Worm (Caenorhabditis elegans) whole organism, dauer: ENCODE data around the gene srg-67.
"Not testable (repeated sequence)": the region's sequence is repeated elsewhere in the genome, so short reads cannot be mapped to it uniquely, and the experiment has no call there.

Source experiments
- unc-62 ChIP-seq: sonication (generic microtip); optimal IDR thresholded peaks from 2 replicates; lab custom pipeline; 2017; ENCODE audit warnings: missing biosample characterization, missing genetic modification reagents, missing genetic modification characterization

Gene srg-67

ce11 chrV:5462894-5463293, at the start of gene srg-67:
srg-67 (minus strand) TSS chrV:5462994.
- TF ChIP-seq unc-62 (GFP tag; lab: Kevin White, UChicago): no peak

DNA sequence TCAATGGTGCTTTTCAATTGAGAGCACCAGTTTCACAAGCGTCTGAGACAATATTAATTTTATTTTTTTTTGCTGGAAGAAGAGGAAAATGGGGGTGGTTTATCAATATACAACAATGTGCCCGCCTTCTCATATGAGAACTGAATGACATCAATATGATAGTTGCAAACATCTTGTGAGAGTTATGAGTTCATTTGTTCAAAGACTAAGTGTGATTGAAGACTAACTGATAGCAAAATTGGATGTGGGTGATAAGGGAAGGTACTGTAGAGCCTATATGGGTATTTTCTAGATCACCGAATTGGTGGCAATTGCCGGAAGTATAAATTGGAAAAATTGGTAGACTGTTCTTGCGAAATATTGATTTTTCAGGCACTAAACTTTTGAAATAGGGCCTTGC, 49.8 kb upstream of the srg-67 start:
- TF ChIP-seq unc-62 (GFP tag; lab: Kevin White, UChicago): no peak

- no peak for TF ChIP-seq unc-62 (GFP tag; lab: Kevin White, UChicago)
Observed at ce11 chrV:5511720-5512119, 48.9 kb upstream of the srg-67 start.

- no peak for TF ChIP-seq unc-62 (GFP tag; lab: Kevin White, UChicago)
Observed at ce11 chrV:5509966-5510365, 47.2 kb upstream of the srg-67 start.

ce11 chrV:5509134-5509533, 46.3 kb upstream of the srg-67 start:
- no peak for TF ChIP-seq unc-62 (GFP tag; lab: Kevin White, UChicago)

DNA sequence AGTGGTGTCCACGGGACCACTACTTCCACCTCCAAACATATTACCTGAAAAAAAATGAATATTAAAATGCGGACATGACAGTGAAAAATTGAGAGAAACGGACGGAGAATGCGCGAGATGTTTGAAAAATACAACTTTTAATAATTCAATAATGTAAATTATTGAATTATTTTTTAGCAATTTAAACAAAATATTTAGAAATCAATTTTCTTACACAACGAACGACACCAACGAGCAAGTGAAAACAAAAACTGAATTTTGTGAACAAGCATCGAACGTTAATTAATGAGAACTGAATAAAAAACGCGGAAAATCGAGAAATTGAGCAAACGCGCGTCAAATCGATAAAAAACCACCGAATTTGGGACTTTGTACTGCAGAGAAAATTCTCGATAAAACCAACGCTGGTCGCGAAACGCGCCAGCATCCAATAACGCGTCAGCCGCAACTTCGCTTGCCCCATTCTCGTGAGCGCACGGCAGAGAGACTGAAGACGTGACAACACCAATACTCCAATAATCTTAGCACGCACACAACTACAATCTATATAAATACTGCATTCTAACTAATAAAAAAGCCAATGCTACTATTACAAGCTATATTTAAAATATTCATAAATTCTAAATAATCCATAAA, 42.1 kb upstream of the srg-67 start, which contains the start of the genes dnj-19 and nhr-47:
dnj-19 (minus strand) TSS at position 51 of the 636 bp plus-strand sequence.
nhr-47 (plus strand) TSS at position 447 of the 636 bp plus-strand sequence.
- TF ChIP-seq unc-62 (GFP tag; lab: Kevin White, UChicago): no peak

- no peak for TF ChIP-seq unc-62 (GFP tag; lab: Kevin White, UChicago)
Observed at ce11 chrV:5504295-5504694, 41.5 kb upstream of the srg-67 start.

DNA sequence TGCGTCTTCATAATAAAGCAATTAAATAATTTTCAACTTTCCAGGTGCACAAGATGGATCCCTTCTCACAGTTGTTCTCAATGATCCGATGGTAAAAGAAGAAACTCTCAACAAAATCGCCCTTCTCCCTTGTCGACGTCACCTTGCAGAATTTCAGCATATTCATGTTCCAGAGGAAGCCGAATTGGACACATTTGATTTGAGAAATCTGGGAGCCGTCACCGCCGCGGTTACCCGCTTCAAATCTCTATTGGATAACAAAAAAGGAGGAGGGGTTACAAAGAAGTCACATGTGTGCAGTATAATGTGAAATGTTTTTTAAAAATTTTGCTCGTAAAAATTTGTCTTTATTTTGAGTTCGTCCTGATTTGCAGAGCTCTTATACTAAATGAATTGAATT, 39.9 kb upstream of the srg-67 start:
- no peak for TF ChIP-seq unc-62 (GFP tag; lab: Kevin White, UChicago)

ce11 chrV:5499475-5499874, 36.7 kb upstream of the srg-67 start:
- no peak for TF ChIP-seq unc-62 (GFP tag; lab: Kevin White, UChicago)

DNA sequence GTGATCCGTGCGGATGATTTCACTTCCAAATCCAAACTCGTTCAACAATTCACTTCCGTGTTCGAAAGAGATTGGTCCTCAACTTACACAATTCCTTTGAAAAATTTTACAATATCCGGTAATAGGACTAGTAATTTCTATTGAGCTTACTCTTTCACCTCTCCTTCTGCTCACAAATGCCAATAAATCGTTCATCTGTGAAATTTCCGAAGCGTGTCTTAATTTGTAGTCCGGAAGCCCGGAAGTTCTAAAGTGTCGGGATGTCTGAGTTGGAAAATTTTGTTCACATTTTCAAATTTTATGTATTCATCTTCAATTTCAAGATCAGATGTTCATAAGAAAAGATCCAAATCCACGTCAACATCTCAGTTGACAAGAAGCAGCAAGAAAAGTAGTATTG, 30.7 kb upstream of the srg-67 start, which contains the start of gene T05C3.2:
T05C3.2 (plus strand) TSS at position 301 of the 400 bp plus-strand sequence.
- no peak for TF ChIP-seq unc-62 (GFP tag; lab: Kevin White, UChicago)

DNA sequence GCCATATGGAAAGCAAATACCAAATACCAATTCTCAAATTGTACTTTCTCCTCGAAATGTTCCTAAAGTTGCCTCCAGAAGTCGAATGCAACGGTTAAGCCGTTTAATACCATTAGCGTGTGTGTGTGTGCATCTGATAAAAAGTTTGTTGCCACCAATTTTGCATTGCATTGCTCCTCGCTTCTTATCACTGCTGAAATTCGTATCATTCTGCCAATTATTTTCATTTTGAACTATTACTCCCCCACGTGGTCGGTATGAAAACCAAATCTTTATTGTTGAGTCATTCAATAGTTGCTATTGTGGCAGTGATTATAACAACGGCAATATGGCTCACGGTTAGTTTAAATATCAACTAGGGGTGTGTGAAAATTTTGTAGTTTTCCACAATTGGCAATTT, 27.4 kb upstream of the srg-67 start, which contains the start of gene T05C3.6:
T05C3.6 (plus strand) TSS at position 241 of the 400 bp plus-strand sequence.
- TF ChIP-seq unc-62 (GFP tag; lab: Kevin White, UChicago): no peak

DNA sequence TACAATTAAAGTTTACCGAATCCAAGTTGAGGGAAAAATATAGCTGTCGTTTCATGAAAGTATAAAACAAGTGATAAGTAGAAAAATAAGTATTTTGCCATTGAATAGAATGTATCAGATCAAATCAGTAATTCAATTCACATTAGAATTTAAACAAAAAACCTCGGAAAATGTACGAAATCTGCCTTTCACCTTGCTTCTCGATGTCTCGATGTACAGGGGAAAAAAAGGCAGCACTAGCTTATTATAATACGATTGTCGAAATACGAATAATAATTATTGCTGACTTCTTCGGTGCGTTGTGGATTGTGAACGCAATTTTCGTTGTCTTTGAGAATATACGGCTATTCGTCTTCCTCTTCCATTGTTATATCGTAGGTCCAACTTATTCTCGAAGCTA, 26.0 kb upstream of the srg-67 start, which contains the start of gene grl-18:
grl-18 (minus strand) TSS at position 101 of the 400 bp plus-strand sequence.
- TF ChIP-seq unc-62 (GFP tag; lab: Kevin White, UChicago): no peak

- TF ChIP-seq unc-62 (GFP tag; lab: Kevin White, UChicago): no peak
Observed at ce11 chrV:5487180-5487579, 24.4 kb upstream of the srg-67 start.

ce11 chrV:5484866-5485265, 22.1 kb upstream of the srg-67 start, which contains the start of gene srg-65:
srg-65 (minus strand) TSS chrV:5484966.
- no peak for TF ChIP-seq unc-62 (GFP tag; lab: Kevin White, UChicago)

DNA sequence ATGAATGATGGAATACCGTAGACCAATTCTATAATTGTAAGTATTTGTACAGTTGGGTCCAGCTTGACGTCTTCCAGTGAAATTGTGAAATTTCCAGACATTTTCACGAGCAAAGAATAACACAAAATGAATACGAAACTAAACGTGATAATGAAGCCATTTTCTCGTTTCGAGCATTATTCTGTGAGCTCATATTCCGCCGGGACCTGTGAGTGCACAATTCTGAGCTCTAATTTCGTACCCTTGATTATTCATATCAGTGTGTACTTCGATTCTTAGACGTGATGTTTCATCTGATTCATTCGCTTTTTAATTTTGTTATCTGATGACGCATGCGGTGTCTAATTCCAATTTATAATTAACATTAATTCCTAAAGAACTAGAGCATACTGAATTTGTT, 19.5 kb upstream of the srg-67 start, which contains the start of gene srg-66:
srg-66 (minus strand) TSS at position 101 of the 400 bp plus-strand sequence.
- no peak for TF ChIP-seq unc-62 (GFP tag; lab: Kevin White, UChicago)

DNA sequence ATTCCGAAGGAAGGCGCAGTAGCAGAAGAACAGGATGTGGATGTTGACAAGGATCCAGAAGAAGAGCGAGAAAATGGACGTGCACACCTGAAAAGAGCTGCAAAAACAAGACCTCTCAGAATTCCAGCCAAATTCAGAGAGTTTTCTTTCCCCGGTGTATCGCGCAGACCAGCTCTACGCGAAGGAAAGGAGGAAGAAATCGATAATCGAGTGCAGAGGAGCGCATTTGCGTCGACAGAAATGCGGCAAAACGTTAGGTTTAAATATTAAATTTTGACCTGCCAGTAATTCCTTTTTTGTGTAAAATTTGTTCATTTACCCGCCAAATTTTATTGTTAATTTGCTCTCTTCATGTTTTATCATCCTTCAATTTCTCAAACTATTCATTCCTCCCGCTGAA, 14.9 kb upstream of the srg-67 start:
- no peak for TF ChIP-seq unc-62 (GFP tag; lab: Kevin White, UChicago)

DNA sequence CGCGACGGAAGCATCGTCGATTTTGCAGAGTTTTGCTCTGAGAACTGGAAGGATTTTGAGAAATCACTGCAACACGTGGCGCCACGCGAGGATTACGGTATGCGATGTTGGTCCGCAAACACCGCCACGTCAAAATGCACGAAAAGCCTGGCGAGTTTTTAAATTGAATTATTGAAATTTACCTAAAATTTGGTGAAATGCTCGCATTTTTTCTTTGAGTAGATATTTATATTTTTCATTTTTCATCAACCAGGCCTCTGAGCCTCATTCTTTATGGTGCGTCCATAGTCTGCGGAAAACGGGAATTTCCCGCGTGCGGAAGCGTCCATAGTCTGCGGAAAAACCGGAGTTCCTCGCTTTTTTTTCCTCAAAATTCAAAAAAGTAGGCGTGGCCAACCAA, 8.1 kb upstream of the srg-67 start, which contains the start of gene ZC317.7:
ZC317.7 (minus strand) TSS at position 101 of the 400 bp plus-strand sequence.
- TF ChIP-seq unc-62 (GFP tag; lab: Kevin White, UChicago): not testable (repeated sequence)
